Worm (Caenorhabditis elegans) whole organism, L4/young adult: ENCODE results near the gene abcf-3.

Experiments
- W03F9.2 ChIP-seq: fragments of 150-350 bp; optimal IDR thresholded peaks from 2 replicates; lab custom pipeline; 2014; ENCODE audit warnings: missing biosample characterization, missing genetic modification characterization
- dao-5 ChIP-seq: sonication (generic microtip); optimal IDR thresholded peaks from 2 replicates; lab custom pipeline; 2016; ENCODE audit warnings: missing genotype, missing genetic modification characterization, moderate library complexity, missing compliant biosample characterization
- him-1 ChIP-seq: sonication (generic microtip); optimal IDR thresholded peaks from 2 replicates; lab custom pipeline; 2016; ENCODE audit warnings: missing genotype, missing genetic modification reagents, missing genetic modification characterization, missing compliant biosample characterization

ce11 chrIII:6141532-6141931 is 31.7 kb upstream of the abcf-3 start:
- no peak for TF ChIP-seq dao-5
- no peak for TF ChIP-seq W03F9.2 (tag; lab: Kevin White, UChicago)
- peak; percentile 10 for TF ChIP-seq him-1 (tag; lab: Kevin White, UChicago)
